Worm (Caenorhabditis elegans): Measurements from ENCODE around the gene set-17.

DNA sequence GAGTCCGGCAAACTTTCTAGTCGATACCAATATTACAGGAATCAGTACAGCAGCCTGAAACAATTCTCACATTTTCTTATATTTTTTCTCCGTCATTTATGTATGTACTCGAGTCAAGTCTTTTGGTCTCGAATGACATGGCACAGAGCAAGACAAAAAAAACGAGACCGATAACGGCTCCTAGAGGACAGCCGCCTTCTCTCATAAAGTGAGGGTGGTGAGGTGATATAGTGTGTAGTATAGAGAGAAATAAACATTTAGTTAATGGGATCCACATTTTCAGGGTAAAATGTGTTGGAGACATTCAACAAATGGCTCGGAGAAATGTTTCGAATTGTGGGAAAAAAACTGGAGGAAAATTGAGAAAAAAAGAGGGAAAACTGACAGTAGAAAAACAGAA, 21.9 kb upstream of the set-17 start:
- no peak for TF ChIP-seq ets-4 (tag; optimal IDR thresholded peaks at IDR 0.05)
- no peak for TF ChIP-seq ama-1 (optimal IDR thresholded peaks at IDR 0.05)
- TF ChIP-seq odd-2 (tag; optimal IDR thresholded peaks at IDR 0.05), result no peak
- TF ChIP-seq tbx-7 (tag; optimal IDR thresholded peaks at IDR 0.05), result no peak
- no peak for TF ChIP-seq ceh-34 (tag; optimal IDR thresholded peaks at IDR 0.05)
- no peak for TF ChIP-seq pha-4 (tag; optimal IDR thresholded peaks at IDR 0.05)
- TF ChIP-seq hlh-8 (tag; optimal IDR thresholded peaks at IDR 0.05), result no peak
- TF ChIP-seq elt-4 (tag; optimal IDR thresholded peaks at IDR 0.05), result no peak
- TF ChIP-seq sox-2 (GFP tag; IDR thresholded peaks at IDR 0.05), result no peak
- no peak for TF ChIP-seq F13H6.1 (tag; optimal IDR thresholded peaks at IDR 0.05)
- no peak for TF ChIP-seq T23F11.4 (GFP tag; optimal IDR thresholded peaks at IDR 0.05)
- no peak for TF ChIP-seq elt-2 (tag; optimal IDR thresholded peaks at IDR 0.05)
- TF ChIP-seq rnt-1 (tag; optimal IDR thresholded peaks at IDR 0.05), result no peak

Data from whole organism, late embryonic.